Worm (Caenorhabditis elegans) whole organism, L2 larva: ENCODE data around the gene tbc-12.

Experiments used
- R02D3.7 ChIP-seq: fragments of 150-350 bp; optimal IDR thresholded peaks from 2 replicates; lab custom pipeline; 2014; ENCODE audit warnings: missing biosample characterization, missing genetic modification characterization
- nhr-11 ChIP-seq: fragments of 150-350 bp; optimal IDR thresholded peaks from 2 replicates; lab custom pipeline; 2014; ENCODE audit warnings: missing biosample characterization, missing genetic modification characterization
- nhr-77 ChIP-seq: fragments of 150-350 bp; optimal IDR thresholded peaks from 2 replicates; lab custom pipeline; 2014; ENCODE audit warnings: missing biosample characterization, missing genetic modification characterization

DNA sequence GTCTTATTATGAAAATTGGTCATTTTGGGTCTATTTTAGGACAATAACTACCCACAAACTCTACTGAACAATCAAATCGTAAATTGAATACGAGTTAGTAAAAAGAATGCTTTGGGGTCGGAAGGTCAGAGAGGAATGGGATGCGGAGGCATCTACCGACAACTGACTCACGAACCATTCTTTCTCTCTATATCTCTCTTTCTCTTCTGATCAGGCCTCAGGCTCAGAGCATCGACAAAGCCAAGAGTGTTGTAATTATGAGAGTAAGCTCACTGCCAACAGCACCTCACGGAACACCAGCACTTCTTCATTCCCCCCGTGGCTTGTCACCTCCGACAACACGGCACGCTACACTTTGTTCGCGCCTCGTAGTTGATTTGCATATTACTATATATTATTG, 11.8 kb downstream of the tbc-12 start:
- TF ChIP-seq nhr-11 (tag; lab: Kevin White, UChicago) = no peak
- TF ChIP-seq nhr-77 (tag; lab: Kevin White, UChicago) = no peak
- no peak for TF ChIP-seq R02D3.7 (tag; lab: Kevin White, UChicago)
